Fruit fly (Drosophila melanogaster): ENCODE data around the gene ninaA.

Gene ninaA

DNA sequence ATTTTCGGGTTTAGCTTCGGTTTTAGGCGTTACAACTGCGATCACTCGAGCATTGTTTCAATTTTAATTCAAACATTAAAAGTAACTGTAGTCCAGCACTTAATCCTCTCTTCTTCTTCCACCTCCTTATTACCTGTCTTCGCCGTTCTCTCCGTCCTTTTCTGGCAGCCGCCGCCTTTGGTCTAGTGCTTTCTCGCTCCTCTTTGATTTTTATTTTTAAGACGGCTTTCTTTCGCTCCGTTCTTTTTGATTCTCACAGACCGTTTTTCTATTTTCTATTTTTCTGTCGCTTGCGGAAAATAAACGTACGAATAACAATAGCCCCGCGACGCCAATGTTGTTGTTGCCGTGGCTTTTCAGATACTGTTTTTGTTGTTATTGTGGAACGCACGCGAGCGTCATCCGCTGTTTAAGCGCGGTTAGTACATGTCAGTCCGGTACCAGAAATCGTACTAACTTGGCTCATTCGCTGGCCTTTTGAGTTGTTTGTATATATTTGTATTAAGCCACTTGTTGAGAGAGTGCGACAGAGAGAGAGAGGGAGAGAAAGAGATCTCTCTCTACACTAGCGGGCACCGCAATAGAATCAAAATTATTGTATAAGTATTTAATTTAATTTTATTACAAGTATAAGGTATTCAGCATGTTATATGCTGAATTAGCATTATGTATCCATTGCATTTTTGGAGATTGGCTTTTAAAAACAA lies 9.1 kb upstream of the ninaA start, which contains the start of gene aru (continued):
- TF ChIP-seq pan (optimal IDR thresholded peaks at IDR 0.05) (no peak), pan (GFP tag; optimal IDR thresholded peaks at IDR 0.05 in 1 of 2, IDR thresholded peaks at IDR 0.05 in 1 of 2) (no peak), CG32772 (GFP tag; IDR thresholded peaks at IDR 0.05) (no peak), Spps (tag; optimal IDR thresholded peaks at IDR 0.05) (no peak), pzg (GFP tag; optimal IDR thresholded peaks at IDR 0.05) (no peak), sob (GFP tag; IDR thresholded peaks at IDR 0.05) (peak; percentile 38; the same call in 1 of the 2 replicates), CG7357 (GFP tag; IDR thresholded peaks at IDR 0.05) (no peak), ems (GFP tag; optimal IDR thresholded peaks at IDR 0.05) (no peak), wdn (GFP tag; IDR thresholded peaks at IDR 0.05) (no peak), CG17361 (GFP tag; IDR thresholded peaks at IDR 0.05) (peak; percentile 44; the same call in 1 of the 3 replicates), cwo (GFP tag; optimal IDR thresholded peaks at IDR 0.05) (peak; percentile 55), Max (GFP tag; optimal IDR thresholded peaks at IDR 0.05) (no peak), CG12299 (tag; optimal IDR thresholded peaks at IDR 0.05) (no peak), slou (GFP tag; optimal IDR thresholded peaks at IDR 0.05) (no peak), nom (GFP tag; optimal IDR thresholded peaks at IDR 0.05) (peak; percentile 64), CG13775 (GFP tag; optimal IDR thresholded peaks at IDR 0.05) (no peak), CG6854 (GFP tag; optimal IDR thresholded peaks at IDR 0.05) (peak; percentile 43), lov (optimal IDR thresholded peaks at IDR 0.05) (no peak), lov (GFP tag; IDR thresholded peaks at IDR 0.05) (no peak), Mad (GFP tag; optimal IDR thresholded peaks at IDR 0.05) (no peak), CG14965 (GFP tag; optimal IDR thresholded peaks at IDR 0.05; ENCODE audit: borderline replicate concordance) (no peak), Abd-B (GFP tag; optimal IDR thresholded peaks at IDR 0.05) (no peak), Oli (tag; optimal IDR thresholded peaks at IDR 0.05) (peak; percentile 11), Hr78 (GFP tag; optimal IDR thresholded peaks at IDR 0.05) (no peak), crp (GFP tag; optimal IDR thresholded peaks at IDR 0.05) (no peak), CG7987 (GFP tag; optimal IDR thresholded peaks at IDR 0.05) (peak; percentile 60), Doc2 (GFP tag; IDR thresholded peaks at IDR 0.05) (no peak), crol (GFP tag; IDR thresholded peaks at IDR 0.05) (no peak), CG2199 (GFP tag; IDR thresholded peaks at IDR 0.05) (no peak), chif (GFP tag; optimal IDR thresholded peaks at IDR 0.05) (no peak), CG9797 (GFP tag; optimal IDR thresholded peaks at IDR 0.05) (no peak), CG17328 (GFP tag; IDR thresholded peaks at IDR 0.05) (peak; percentile 24; the same call in 1 of the 2 replicates), CG12659 (GFP tag; optimal IDR thresholded peaks at IDR 0.05) (peak; percentile 47), schlank (tag; optimal IDR thresholded peaks at IDR 0.05) (no peak), gsb-n (tag; optimal IDR thresholded peaks at IDR 0.05) (peak; percentile 1), CG11696 (GFP tag; IDR thresholded peaks at IDR 0.05) (peak; percentile 99), bowl (GFP tag; IDR thresholded peaks at IDR 0.05) (no peak), Hr39 (optimal IDR thresholded peaks at IDR 0.05) (no peak), CG14860 (GFP tag; IDR thresholded peaks at IDR 0.05; ENCODE audit: partially characterized antibody) (no peak), Dbx (GFP tag; IDR thresholded peaks at IDR 0.05) (peak; percentile 68; the same call in 1 of the 3 replicates), chinmo (GFP tag; IDR thresholded peaks at IDR 0.05; ENCODE audit: partially characterized antibody) (0 out of 4 replicates have a peak, but pooled peaks have one; percentile 60), bab2 (GFP tag; optimal IDR thresholded peaks at IDR 0.05) (no peak), Hr51 (GFP tag; optimal IDR thresholded peaks at IDR 0.05) (peak in 1 of 2 experiments; percentile 11), Med (GFP tag) (peak; percentile 86), CG43689 (GFP tag; IDR thresholded peaks at IDR 0.05) (no peak), CG18619 (GFP tag; optimal IDR thresholded peaks at IDR 0.05) (no peak), stwl (tag; optimal IDR thresholded peaks at IDR 0.05) (no peak), sna (GFP tag; IDR thresholded peaks at IDR 0.05; ENCODE audit: partially characterized antibody) (no peak), gt (GFP tag; IDR thresholded peaks at IDR 0.05) (no peak), CG14441 (GFP tag; IDR thresholded peaks at IDR 0.05) (no peak)

Measured in whole organism, embryonic.